Worm (Caenorhabditis elegans) whole organism, L4/young adult: ENCODE measurements around the gene srx-1.

Experiments used
- W03F9.2 ChIP-seq: fragments of 150-350 bp; optimal IDR thresholded peaks from 2 replicates; lab custom pipeline; 2014; ENCODE audit warnings: missing biosample characterization, missing genetic modification characterization
- dao-5 ChIP-seq: sonication (generic microtip); optimal IDR thresholded peaks from 2 replicates; lab custom pipeline; 2016; ENCODE audit warnings: missing genotype, missing genetic modification characterization, moderate library complexity, missing compliant biosample characterization

- no peak for TF ChIP-seq dao-5 (tag; lab: Kevin White, UChicago)
- TF ChIP-seq W03F9.2 (tag; lab: Kevin White, UChicago) = no peak
Observed at ce11 chrV:8988104-8988503, 15.4 kb upstream of the srx-1 start, which contains the start of gene str-87.
